Worm (Caenorhabditis elegans) whole organism, L1 larva: Measurements from ENCODE around the gene srx-67.
A peak's percentile ranks its signal among the peaks of the same experiment; 100 is the strongest.

Experiments
- C34B4.2 ChIP-seq: sonication (generic microtip); optimal IDR thresholded peaks from 2 replicates; lab custom pipeline; 2017; ENCODE audit warnings: mild to moderate bottlenecking, missing genetic modification characterization, missing compliant biosample characterization
- ceh-8 ChIP-seq: fragments of 200-800 bp; sonication (Bioruptor generic); optimal IDR thresholded peaks from 2 replicates; lab custom pipeline; 2018; ENCODE audit warnings: mild to moderate bottlenecking, missing genetic modification characterization, moderate library complexity, missing compliant biosample characterization
- ceh-88 ChIP-seq: fragments of 200-800 bp; sonication (Bioruptor generic); IDR thresholded peaks from 2 replicates; pipeline ENCODE4 v1.3.6; 2022; ENCODE audit warnings: missing genetic modification characterization, missing compliant biosample characterization
- ces-1 ChIP-seq: fragments of 150-350 bp; optimal IDR thresholded peaks from 2 replicates; lab custom pipeline; 2014; ENCODE audit warnings: missing biosample characterization, missing genetic modification reagents, missing genetic modification characterization
- dsc-1 ChIP-seq: sonication (generic microtip); optimal IDR thresholded peaks from 2 replicates; lab custom pipeline; 2016; ENCODE audit warnings: mild to moderate bottlenecking, missing genetic modification characterization, missing compliant biosample characterization
- efl-1 ChIP-seq, 4 experiments: fragments of 150-350 bp; optimal IDR thresholded peaks in 3 of 4; peaks in 1 of 4; 1 replicate in 1 of 4; 2 replicates in 3 of 4; lab custom pipeline; 2014; ENCODE audit warnings: missing biosample characterization in 2 of 4, missing genetic modification characterization in 2 of 4, missing genetic modification reagents in 2 of 4
- fkh-10 ChIP-seq: sonication (generic microtip); optimal IDR thresholded peaks from 2 replicates; lab custom pipeline; 2017; ENCODE audit warnings: missing biosample characterization, missing genetic modification reagents, missing genetic modification characterization
- fkh-4 ChIP-seq: sonication (generic microtip); optimal IDR thresholded peaks from 2 replicates; lab custom pipeline; 2016; ENCODE audit warnings: missing compliant biosample characterization, missing genetic modification characterization, borderline replicate concordance
- fkh-8 ChIP-seq: sonication (generic microtip); optimal IDR thresholded peaks from 2 replicates; lab custom pipeline; 2016; ENCODE audit warnings: mild to moderate bottlenecking, missing genetic modification characterization, missing compliant biosample characterization
- fos-1 ChIP-seq: fragments of 150-350 bp; optimal IDR thresholded peaks from 2 replicates; lab custom pipeline; 2014; ENCODE audit warnings: missing biosample characterization, missing genetic modification characterization
- hlh-4 ChIP-seq: sonication (generic microtip); optimal IDR thresholded peaks from 2 replicates; lab custom pipeline; 2016; ENCODE audit warnings: mild to moderate bottlenecking, missing genetic modification characterization, missing compliant biosample characterization
- hpl-2 ChIP-seq: fragments of 150-350 bp; optimal IDR thresholded peaks from 2 replicates; lab custom pipeline; 2014; ENCODE audit warnings: missing biosample characterization, missing genetic modification reagents, missing genetic modification characterization
- irx-1 ChIP-seq: sonication (generic microtip); optimal IDR thresholded peaks from 2 replicates; lab custom pipeline; 2016; ENCODE audit warnings: missing genetic modification characterization, missing compliant biosample characterization
- lin-14 ChIP-seq: fragments of 200-800 bp; sonication (Bioruptor generic); optimal IDR thresholded peaks from 2 replicates; lab custom pipeline; 2018; ENCODE audit warnings: mild to moderate bottlenecking, missing genetic modification characterization, moderate library complexity, missing compliant biosample characterization
- lsy-2 ChIP-seq, 2 experiments: fragments of 150-350 bp; optimal IDR thresholded peaks; 2 replicates each; lab custom pipeline; 2014; ENCODE audit warnings: missing biosample characterization in 2 of 2, missing genetic modification characterization in 2 of 2
- mab-9 ChIP-seq: fragments of 200-800 bp; sonication (Bioruptor generic); IDR thresholded peaks from 2 replicates; pipeline ENCODE4 v1.3.6; 2022; ENCODE audit warnings: missing genetic modification reagents, missing genetic modification characterization, missing compliant biosample characterization
- mef-2 ChIP-seq: fragments of 150-350 bp; optimal IDR thresholded peaks from 2 replicates; lab custom pipeline; 2014; ENCODE audit warnings: missing biosample characterization, missing genetic modification characterization
- mep-1 ChIP-seq: fragments of 150-350 bp; optimal IDR thresholded peaks from 2 replicates; lab custom pipeline; 2014; ENCODE audit warnings: missing biosample characterization, missing genetic modification characterization
- nhr-11 ChIP-seq: fragments of 150-350 bp; optimal IDR thresholded peaks from 2 replicates; lab custom pipeline; 2014; ENCODE audit warnings: missing biosample characterization, missing genetic modification characterization
- nhr-20 ChIP-seq: sonication (generic microtip); optimal IDR thresholded peaks from 2 replicates; lab custom pipeline; 2016; ENCODE audit warnings: mild to moderate bottlenecking, missing genetic modification characterization, missing compliant biosample characterization
- nhr-47 ChIP-seq: sonication (generic microtip); optimal IDR thresholded peaks from 2 replicates; lab custom pipeline; 2016; ENCODE audit warnings: mild to moderate bottlenecking, missing genetic modification characterization, moderate library complexity, missing compliant biosample characterization
- nhr-71 ChIP-seq: sonication (generic microtip); optimal IDR thresholded peaks from 2 replicates; lab custom pipeline; 2016; ENCODE audit warnings: mild to moderate bottlenecking, missing genetic modification characterization, moderate library complexity, missing compliant biosample characterization
- pax-3 ChIP-seq: fragments of 200-800 bp; sonication (Bioruptor generic); optimal IDR thresholded peaks from 2 replicates; lab custom pipeline; 2018; ENCODE audit warnings: mild to moderate bottlenecking, missing genetic modification characterization, moderate library complexity, missing compliant biosample characterization
- rnt-1 ChIP-seq: sonication (generic microtip); optimal IDR thresholded peaks from 2 replicates; lab custom pipeline; 2016; ENCODE audit warnings: mild to moderate bottlenecking, missing genetic modification characterization, moderate library complexity, missing compliant biosample characterization
- sox-4 ChIP-seq: sonication (generic microtip); optimal IDR thresholded peaks from 2 replicates; lab custom pipeline; 2016; ENCODE audit warnings: missing genetic modification characterization, missing compliant biosample characterization
- swsn-7 ChIP-seq: sonication (generic microtip); optimal IDR thresholded peaks from 2 replicates; lab custom pipeline; 2016; ENCODE audit warnings: missing genetic modification characterization, missing compliant biosample characterization
- unc-130 ChIP-seq: fragments of 150-350 bp; optimal IDR thresholded peaks from 2 replicates; lab custom pipeline; 2017; ENCODE audit warnings: missing biosample characterization, missing genetic modification characterization, inconsistent platforms
- unc-30 ChIP-seq: sonication (generic microtip); optimal IDR thresholded peaks from 2 replicates; lab custom pipeline; 2017; ENCODE audit warnings: missing biosample characterization, missing genetic modification characterization
- unc-86 ChIP-seq: sonication (generic microtip); optimal IDR thresholded peaks from 2 replicates; lab custom pipeline; 2016; ENCODE audit warnings: missing genetic modification characterization, missing compliant biosample characterization
- xbp-1 ChIP-seq: sonication (generic microtip); optimal IDR thresholded peaks from 2 replicates; lab custom pipeline; 2016; ENCODE audit warnings: missing genetic modification characterization, missing compliant biosample characterization
- ztf-4 ChIP-seq: fragments of 150-350 bp; optimal IDR thresholded peaks from 2 replicates; lab custom pipeline; 2014; ENCODE audit warnings: missing biosample characterization, missing genetic modification characterization

Gene srx-67

ce11 chrV:3916480-3916879 is at the start of gene srx-67:
TSS of gene srx-67 (plus strand) at chrV:3916780.
- TF ChIP-seq mef-2 (tag; lab: Kevin White, UChicago), result no peak

- TF ChIP-seq rnt-1 (tag; lab: Kevin White, UChicago) (no peak), fkh-8 (tag; lab: Kevin White, UChicago) (peak; percentile 47)
Observed at ce11 chrV:3868905-3869304, 47.7 kb upstream of the srx-67 start, which contains the start of gene nhr-157. TSS of gene nhr-157 (minus strand) at chrV:3869005.

- TF ChIP-seq ceh-8 (GFP tag; lab: Kevin White, UChicago) (peak; percentile 10), swsn-7 (tag; lab: Kevin White, UChicago) (peak; percentile 63), unc-86 (no peak), ztf-4 (tag; lab: Kevin White, UChicago) (peak; percentile 63), nhr-11 (tag; lab: Kevin White, UChicago) (peak; percentile 76), mep-1 (peak; percentile 8), hpl-2 (GFP tag; lab: Kevin White, UChicago) (no peak), sox-4 (tag; lab: Kevin White, UChicago) (peak; percentile 89), dsc-1 (peak; percentile 98), lin-14 (GFP tag; lab: Kevin White, UChicago) (peak; percentile 37), unc-30 (tag; lab: Kevin White, UChicago) (no peak), lsy-2 (tag; optimal IDR thresholded peaks at IDR 0.05; lab: Kevin White, UChicago) (peak in 1 of 2 experiments; percentile 53), nhr-20 (peak; percentile 62), nhr-71 (tag; lab: Kevin White, UChicago) (peak; percentile 91), xbp-1 (peak; percentile 18), mef-2 (tag; lab: Kevin White, UChicago) (peak; percentile 48), fkh-8 (tag; lab: Kevin White, UChicago) (peak; percentile 99), unc-130 (tag; lab: Kevin White, UChicago) (no peak), fos-1 (tag; lab: Kevin White, UChicago) (peak; percentile 70), pax-3 (tag; lab: Kevin White, UChicago) (peak; percentile 72), hlh-4 (tag; lab: Kevin White, UChicago) (peak; percentile 65), ces-1 (GFP tag; lab: Kevin White, UChicago) (no peak), ceh-88 (GFP tag; lab: Robert Waterston, UW) (no peak), fkh-4 (peak; percentile 18), nhr-47 (tag; lab: Kevin White, UChicago) (peak; percentile 90), irx-1 (tag; lab: Kevin White, UChicago) (peak; percentile 22), mab-9 (GFP tag; lab: Robert Waterston, UW) (no peak), C34B4.2 (tag; lab: Kevin White, UChicago) (no peak)
Observed at ce11 chrV:3870359-3870758, 46.2 kb upstream of the srx-67 start.

DNA sequence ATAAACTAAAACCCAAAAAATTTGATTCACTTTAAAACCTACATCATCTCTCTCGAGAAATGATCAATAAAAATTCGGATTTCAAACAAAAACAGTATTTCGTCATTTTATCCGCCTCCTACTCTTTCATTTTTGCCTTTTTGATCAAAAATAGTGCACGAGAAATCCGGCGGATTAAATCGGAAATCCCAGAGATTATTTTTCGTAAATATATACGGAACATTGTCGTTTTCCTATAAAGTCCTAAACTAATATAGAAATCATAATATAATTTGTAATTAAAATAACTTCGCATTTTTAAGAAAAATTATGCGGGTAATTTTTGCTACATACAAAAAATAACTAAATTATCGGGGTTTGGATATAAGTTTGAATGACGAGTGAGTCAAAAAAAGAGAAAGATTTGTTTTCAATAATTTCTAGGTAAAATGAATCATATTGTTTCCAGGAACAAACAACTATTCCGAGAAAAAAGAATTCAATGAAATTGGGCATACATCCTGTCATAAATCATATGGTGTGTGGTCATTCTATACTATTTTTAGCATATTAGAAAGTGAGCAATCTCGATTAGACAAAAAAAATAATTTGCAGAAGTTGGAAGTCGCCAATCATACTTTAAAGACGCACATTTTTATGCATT is 42.4 kb upstream of the srx-67 start, which contains the start of gene nhr-158:
Gene nhr-158 (minus strand): TSS at position 51 of the 643 bp plus-strand sequence.
- peak; percentile 18 for TF ChIP-seq swsn-7 (tag; lab: Kevin White, UChicago)
- no peak for TF ChIP-seq C34B4.2 (tag; lab: Kevin White, UChicago)
- no peak for TF ChIP-seq fkh-10 (GFP tag; lab: Kevin White, UChicago)
- TF ChIP-seq sox-4 (tag; lab: Kevin White, UChicago), result peak; percentile 37
- peak; percentile 83 for TF ChIP-seq nhr-71 (tag; lab: Kevin White, UChicago)
- peak; percentile 18 for TF ChIP-seq fkh-4
- TF ChIP-seq fkh-8 (tag; lab: Kevin White, UChicago), result peak; percentile 90
- peak; percentile 86 for TF ChIP-seq nhr-47 (tag; lab: Kevin White, UChicago)
- TF ChIP-seq pax-3 (tag; lab: Kevin White, UChicago), result peak; percentile 36
- TF ChIP-seq lin-14 (GFP tag; lab: Kevin White, UChicago), result peak; percentile 43
- peak; percentile 32 for TF ChIP-seq nhr-20
- no peak for TF ChIP-seq ztf-4 (tag; lab: Kevin White, UChicago)
- peak; percentile 61 for TF ChIP-seq fos-1 (tag; lab: Kevin White, UChicago)
- peak in 1 of 2 experiments; percentile 45 for TF ChIP-seq lsy-2 (tag; optimal IDR thresholded peaks at IDR 0.05; lab: Kevin White, UChicago)
- peak; percentile 94 for TF ChIP-seq dsc-1
- peak; percentile 48 for TF ChIP-seq nhr-11 (tag; lab: Kevin White, UChicago)
- TF ChIP-seq efl-1 (optimal IDR thresholded peaks at IDR 0.05; lab: Kevin White, UChicago), result no peak
- no peak for TF ChIP-seq efl-1 (GFP tag; optimal IDR thresholded peaks at IDR 0.05 in 1 of 2; lab: Kevin White, UChicago)
